Worm (Caenorhabditis elegans) whole organism, early embryonic: Measurements from ENCODE around the gene C10C5.4.

Experiments
- B0310.2 ChIP-seq: sonication (generic microtip); optimal IDR thresholded peaks from 2 replicates; lab custom pipeline; 2016; ENCODE audit warnings: mild to moderate bottlenecking, missing genetic modification characterization, missing compliant biosample characterization
- F13C5.2 ChIP-seq: sonication (generic microtip); optimal IDR thresholded peaks from 2 replicates; lab custom pipeline; 2017; ENCODE audit warnings: mild to moderate bottlenecking, missing genetic modification characterization, inconsistent platforms, missing compliant biosample characterization
- aly-1 ChIP-seq: sonication (generic microtip); optimal IDR thresholded peaks from 2 replicates; lab custom pipeline; 2016; ENCODE audit warnings: missing genetic modification characterization, missing compliant biosample characterization
- ama-1 ChIP-seq: fragments of 150-350 bp; optimal IDR thresholded peaks from 2 replicates; lab custom pipeline; 2014
- ceh-13 ChIP-seq: fragments of 200-800 bp; sonication (Bioruptor generic); optimal IDR thresholded peaks from 2 replicates; lab custom pipeline; 2018; ENCODE audit warnings: mild to moderate bottlenecking, missing genetic modification characterization, missing compliant biosample characterization
- ceh-36 ChIP-seq: sonication (generic microtip); optimal IDR thresholded peaks from 2 replicates; lab custom pipeline; 2016; ENCODE audit warnings: missing genetic modification characterization, inconsistent platforms, missing compliant biosample characterization
- ets-7 ChIP-seq: sonication (generic microtip); optimal IDR thresholded peaks from 2 replicates; lab custom pipeline; 2016; ENCODE audit warnings: missing genotype, missing genetic modification characterization, missing compliant biosample characterization
- flt-1 ChIP-seq: fragments of 200-800 bp; sonication (Bioruptor generic); IDR thresholded peaks from 2 replicates; pipeline ENCODE4 v1.3.6; 2022; ENCODE audit warnings: missing genetic modification characterization, missing compliant biosample characterization
- hmbx-1 ChIP-seq: sonication (generic microtip); optimal IDR thresholded peaks from 2 replicates; lab custom pipeline; 2016; ENCODE audit warnings: mild to moderate bottlenecking, missing genetic modification characterization, missing compliant biosample characterization
- hmg-4 ChIP-seq: fragments of 200-800 bp; sonication (Bioruptor generic); optimal IDR thresholded peaks from 2 replicates; lab custom pipeline; 2018; ENCODE audit warnings: mild to moderate bottlenecking, missing genetic modification characterization, missing compliant biosample characterization
- hnd-1 ChIP-seq: sonication (generic microtip); optimal IDR thresholded peaks from 2 replicates; lab custom pipeline; 2016; ENCODE audit warnings: missing genetic modification characterization, missing compliant biosample characterization
- pes-1 ChIP-seq: fragments of 200-800 bp; sonication (Bioruptor generic); IDR thresholded peaks from 2 replicates; pipeline ENCODE4 v1.3.6; 2022; ENCODE audit warnings: missing genetic modification reagents, missing genetic modification characterization, missing compliant biosample characterization
- scrt-1 ChIP-seq: fragments of 200-800 bp; sonication (Bioruptor generic); IDR thresholded peaks from 2 replicates; pipeline ENCODE4 v1.3.6; 2022; ENCODE audit warnings: missing genetic modification characterization, missing compliant biosample characterization
- sea-1 ChIP-seq: fragments of 200-800 bp; sonication (Bioruptor generic); conservative IDR thresholded peaks from 2 replicates; pipeline ENCODE4 v1.3.6; 2022; ENCODE audit warnings: missing genetic modification characterization, missing compliant biosample characterization
- tbx-11 ChIP-seq: fragments of 200-800 bp; sonication (Bioruptor generic); IDR thresholded peaks from 2 replicates; pipeline ENCODE4 v1.3.6; 2022; ENCODE audit warnings: missing genetic modification characterization, missing compliant biosample characterization
- tbx-37 ChIP-seq: fragments of 200-800 bp; sonication (Bioruptor generic); conservative IDR thresholded peaks from 2 replicates; pipeline ENCODE4 v1.3.6; 2022; ENCODE audit warnings: missing genetic modification reagents, missing genetic modification characterization, missing compliant biosample characterization
- tra-4 ChIP-seq: sonication (generic microtip); optimal IDR thresholded peaks from 2 replicates; lab custom pipeline; 2017; ENCODE audit warnings: missing genetic modification characterization, missing compliant biosample characterization

C10C5.4 gene

ce11 chrIV:9376550-9376949 lies 1.8 kb upstream of the C10C5.4 start:
- TF ChIP-seq tbx-11 (GFP tag; lab: Robert Waterston, UW) (no peak), ceh-13 (GFP tag; lab: Kevin White, UChicago) (no peak), hnd-1 (no peak), B0310.2 (tag; lab: Kevin White, UChicago) (no peak), tra-4 (tag; lab: Kevin White, UChicago) (no peak), pes-1 (no peak), ceh-36 (tag; lab: Kevin White, UChicago) (no peak), tbx-37 (GFP tag; lab: Robert Waterston, UW) (no peak), hmbx-1 (tag; lab: Kevin White, UChicago) (no peak), flt-1 (GFP tag; lab: Robert Waterston, UW) (no peak), sea-1 (GFP tag; lab: Robert Waterston, UW) (no peak), scrt-1 (GFP tag; lab: Robert Waterston, UW) (no peak), hmg-4 (GFP tag; lab: Kevin White, UChicago) (no peak), F13C5.2 (tag; lab: Kevin White, UChicago) (no peak), ets-7 (no peak), ama-1 (no peak), aly-1 (no peak)

- no peak for TF ChIP-seq F13C5.2 (tag; lab: Kevin White, UChicago)
- no peak for TF ChIP-seq tbx-11 (GFP tag; lab: Robert Waterston, UW)
- no peak for TF ChIP-seq hmbx-1 (tag; lab: Kevin White, UChicago)
- TF ChIP-seq hmg-4 (GFP tag; lab: Kevin White, UChicago), result no peak
- TF ChIP-seq tra-4 (tag; lab: Kevin White, UChicago), result no peak
- no peak for TF ChIP-seq pes-1
- TF ChIP-seq flt-1 (GFP tag; lab: Robert Waterston, UW), result no peak
- TF ChIP-seq ceh-13 (GFP tag; lab: Kevin White, UChicago), result no peak
- no peak for TF ChIP-seq B0310.2 (tag; lab: Kevin White, UChicago)
- no peak for TF ChIP-seq ets-7
- no peak for TF ChIP-seq hnd-1
- TF ChIP-seq scrt-1 (GFP tag; lab: Robert Waterston, UW), result no peak
- TF ChIP-seq ama-1, result no peak
- TF ChIP-seq aly-1, result no peak
- no peak for TF ChIP-seq tbx-37 (GFP tag; lab: Robert Waterston, UW)
- no peak for TF ChIP-seq ceh-36 (tag; lab: Kevin White, UChicago)
- no peak for TF ChIP-seq sea-1 (GFP tag; lab: Robert Waterston, UW)
Measured at ce11 chrIV:9381136-9381535, 2.8 kb downstream of the C10C5.4 start, which contains the start of gene C10C5.5. TSS of gene C10C5.5 (plus strand) at chrIV:9381436.

ce11 chrIV:9384826-9385225 lies 6.5 kb downstream of the C10C5.4 start, which contains the start of gene C10C5.7:
TSS of gene C10C5.7 (plus strand) at chrIV:9385126.
- TF ChIP-seq sea-1 (GFP tag; lab: Robert Waterston, UW) (no peak), tra-4 (tag; lab: Kevin White, UChicago) (no peak), aly-1 (no peak), scrt-1 (GFP tag; lab: Robert Waterston, UW) (no peak), flt-1 (GFP tag; lab: Robert Waterston, UW) (no peak), ceh-36 (tag; lab: Kevin White, UChicago) (no peak), ceh-13 (GFP tag; lab: Kevin White, UChicago) (no peak), hnd-1 (no peak), hmg-4 (GFP tag; lab: Kevin White, UChicago) (no peak)

- no peak for TF ChIP-seq tra-4 (tag; lab: Kevin White, UChicago)
- TF ChIP-seq ets-7, result no peak
- no peak for TF ChIP-seq hnd-1
- no peak for TF ChIP-seq ceh-36 (tag; lab: Kevin White, UChicago)
- no peak for TF ChIP-seq aly-1
- no peak for TF ChIP-seq sea-1 (GFP tag; lab: Robert Waterston, UW)
- no peak for TF ChIP-seq ceh-13 (GFP tag; lab: Kevin White, UChicago)
- no peak for TF ChIP-seq B0310.2 (tag; lab: Kevin White, UChicago)
- no peak for TF ChIP-seq scrt-1 (GFP tag; lab: Robert Waterston, UW)
- no peak for TF ChIP-seq hmg-4 (GFP tag; lab: Kevin White, UChicago)
Measured at ce11 chrIV:9386038-9386437, 7.7 kb downstream of the C10C5.4 start, which contains the start of gene daf-15. TSS of gene daf-15 (plus strand) at chrIV:9386208.

ce11 chrIV:9396118-9396517 lies 17.8 kb downstream of the C10C5.4 start, which contains the start of gene col-121:
TSS of gene col-121 (minus strand) at chrIV:9396218.
- TF ChIP-seq B0310.2 (tag; lab: Kevin White, UChicago), result no peak
- no peak for TF ChIP-seq tbx-11 (GFP tag; lab: Robert Waterston, UW)
- no peak for TF ChIP-seq hmg-4 (GFP tag; lab: Kevin White, UChicago)
- no peak for TF ChIP-seq flt-1 (GFP tag; lab: Robert Waterston, UW)
- TF ChIP-seq ceh-36 (tag; lab: Kevin White, UChicago), result no peak
- TF ChIP-seq ama-1, result no peak
- TF ChIP-seq hnd-1, result no peak
- TF ChIP-seq sea-1 (GFP tag; lab: Robert Waterston, UW), result no peak
- no peak for TF ChIP-seq F13C5.2 (tag; lab: Kevin White, UChicago)
- no peak for TF ChIP-seq tbx-37 (GFP tag; lab: Robert Waterston, UW)

- TF ChIP-seq tbx-37 (GFP tag; lab: Robert Waterston, UW) (no peak), flt-1 (GFP tag; lab: Robert Waterston, UW) (no peak), ets-7 (no peak), ama-1 (no peak), scrt-1 (GFP tag; lab: Robert Waterston, UW) (no peak), ceh-36 (tag; lab: Kevin White, UChicago) (no peak), sea-1 (GFP tag; lab: Robert Waterston, UW) (no peak), pes-1 (no peak), tbx-11 (GFP tag; lab: Robert Waterston, UW) (no peak), F13C5.2 (tag; lab: Kevin White, UChicago) (no peak), hmg-4 (GFP tag; lab: Kevin White, UChicago) (no peak), B0310.2 (tag; lab: Kevin White, UChicago) (no peak), tra-4 (tag; lab: Kevin White, UChicago) (no peak), hnd-1 (no peak)
Measured at ce11 chrIV:9397278-9397677, 18.9 kb downstream of the C10C5.4 start, which contains the start of gene F56D5.3. TSS of gene F56D5.3 (plus strand) at chrIV:9397578.

- TF ChIP-seq ama-1, result no peak
- TF ChIP-seq tra-4 (tag; lab: Kevin White, UChicago), result no peak
- no peak for TF ChIP-seq flt-1 (GFP tag; lab: Robert Waterston, UW)
- no peak for TF ChIP-seq tbx-11 (GFP tag; lab: Robert Waterston, UW)
- no peak for TF ChIP-seq scrt-1 (GFP tag; lab: Robert Waterston, UW)
- no peak for TF ChIP-seq pes-1
Measured at ce11 chrIV:9398512-9398911, 20.2 kb downstream of the C10C5.4 start, which contains the start of gene F56D5.2. TSS of gene F56D5.2 (minus strand) at chrIV:9398612.
